Worm (Caenorhabditis elegans): Measurements from ENCODE around the gene srx-105.

DNA sequence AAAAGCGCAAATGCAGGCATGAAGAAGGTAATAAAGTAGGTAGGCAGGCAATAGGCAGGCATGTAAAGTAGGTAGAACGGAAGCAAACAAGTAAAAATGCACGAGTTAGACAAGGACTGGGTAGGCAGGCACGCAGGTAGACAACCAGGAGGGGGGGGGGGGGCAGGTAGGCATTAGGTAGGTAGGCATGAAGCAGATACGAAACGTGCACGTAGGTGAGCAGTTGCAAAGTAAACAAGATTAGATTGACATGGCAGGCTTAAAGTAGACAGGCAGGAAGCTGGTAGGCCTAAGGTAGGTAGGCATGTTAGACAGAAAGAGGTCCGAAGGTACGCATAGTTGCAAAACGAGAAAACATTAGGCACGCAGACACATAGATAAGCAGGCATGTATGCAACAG, 22.2 kb downstream of the srx-105 start:
- TF ChIP-seq nhr-11 (tag; optimal IDR thresholded peaks at IDR 0.05) (no peak), elt-2 (tag; optimal IDR thresholded peaks at IDR 0.05) (no peak)

Data from whole organism, L3 larva.